Worm (Caenorhabditis elegans) whole organism, L4 larva: ENCODE results near the gene T22B7.8.
A peak's percentile ranks its signal among the peaks of the same experiment; 100 is the strongest.

Experiments used
- jun-1 ChIP-seq: fragments of 150-350 bp; optimal IDR thresholded peaks from 2 replicates; lab custom pipeline; 2014; ENCODE audit warnings: missing biosample characterization, missing genetic modification reagents, missing genetic modification characterization
- lin-38 ChIP-seq: fragments of 200-800 bp; sonication (Bioruptor generic); IDR thresholded peaks from 2 replicates; pipeline ENCODE4 v1.3.6; 2022; ENCODE audit warnings: missing genetic modification reagents, missing genetic modification characterization, missing compliant biosample characterization
- lsy-2 ChIP-seq, 2 experiments: fragments of 150-350 bp in 1 of 2; sonication (generic microtip) in 1 of 2; optimal IDR thresholded peaks; 2 replicates each; lab custom pipeline; 2014 to 2017; ENCODE audit warnings: missing biosample characterization in 2 of 2, missing genetic modification characterization in 2 of 2
- nhr-76 ChIP-seq: fragments of 150-350 bp; optimal IDR thresholded peaks from 2 replicates; lab custom pipeline; 2014; ENCODE audit warnings: missing biosample characterization, missing genetic modification characterization
- nhr-77 ChIP-seq: fragments of 150-350 bp; optimal IDR thresholded peaks from 2 replicates; lab custom pipeline; 2014; ENCODE audit warnings: missing biosample characterization, missing genetic modification characterization

- TF ChIP-seq nhr-77 (tag; lab: Kevin White, UChicago) (peak; percentile 1), nhr-76 (tag; lab: Kevin White, UChicago) (no peak), lsy-2 (tag; optimal IDR thresholded peaks at IDR 0.05; lab: Kevin White, UChicago) (no peak), lin-38 (GFP tag; lab: Robert Waterston, UW) (no peak), jun-1 (tag; lab: Kevin White, UChicago) (no peak)
These were observed 38.0 kb downstream of the T22B7.8 start for ce11 chrX:5669733-5670132.
